Fruit fly (Drosophila melanogaster): ENCODE data around the gene CG3982.

CG3982 gene

DNA sequence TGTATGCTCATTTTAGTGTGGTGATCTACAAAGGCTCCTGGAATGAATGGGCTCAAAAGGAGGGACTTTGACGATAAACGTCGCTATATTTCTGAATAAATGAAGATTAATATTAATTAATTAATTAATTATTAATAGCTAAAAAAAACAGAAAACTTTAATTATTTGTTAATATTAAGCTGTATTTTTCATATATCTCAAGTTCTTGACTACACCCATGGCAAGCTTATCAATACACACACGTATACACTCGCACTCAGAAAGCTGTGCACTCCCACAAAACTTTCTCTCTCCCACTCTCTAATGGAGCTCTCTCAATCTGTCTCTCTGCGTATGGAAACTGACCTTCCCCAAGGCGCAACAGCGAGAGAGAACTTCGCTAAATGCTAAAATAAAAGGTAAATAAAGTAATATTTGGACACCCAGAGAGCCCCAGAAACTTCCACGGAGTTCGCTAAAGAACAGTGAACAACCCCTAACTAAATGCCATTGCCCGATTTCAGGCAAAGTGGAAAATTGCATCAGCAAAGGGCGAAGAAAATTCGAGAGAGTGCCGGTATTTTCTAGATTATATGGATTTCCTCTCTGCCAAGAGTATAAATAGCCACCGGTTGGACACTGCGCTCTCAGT lies 43.7 kb downstream of the CG3982 start (continued):
- TF ChIP-seq ranshi (GFP tag; IDR thresholded peaks at IDR 0.05) (peak; percentile 66), Bgb (GFP tag; IDR thresholded peaks at IDR 0.05; ENCODE audit: partially characterized antibody) (no peak; the same call in 1 of the 2 replicates), tio (GFP tag; optimal IDR thresholded peaks at IDR 0.05) (no peak), pnt (GFP tag; optimal IDR thresholded peaks at IDR 0.05) (no peak), jumu (GFP tag; optimal IDR thresholded peaks at IDR 0.05) (no peak), Dad (GFP tag; optimal IDR thresholded peaks at IDR 0.05) (no peak), Med (GFP tag) (peak; percentile 78), CG4617 (GFP tag; optimal IDR thresholded peaks at IDR 0.05; ENCODE audit: borderline replicate concordance) (no peak), sens (GFP tag) (peak; percentile 89), Deaf1 (tag; optimal IDR thresholded peaks at IDR 0.05) (no peak), CG6854 (GFP tag; optimal IDR thresholded peaks at IDR 0.05) (peak; percentile 66), CG2120 (GFP tag; optimal IDR thresholded peaks at IDR 0.05) (peak; percentile 71), CG8388 (GFP tag; optimal IDR thresholded peaks at IDR 0.05) (peak; percentile 67), fd102C (GFP tag; optimal IDR thresholded peaks at IDR 0.05) (no peak), CG1647 (GFP tag; optimal IDR thresholded peaks at IDR 0.05) (no peak), lmd (GFP tag; IDR thresholded peaks at IDR 0.05) (peak; percentile 75), CG2129 (GFP tag; IDR thresholded peaks at IDR 0.05; ENCODE audit: partially characterized antibody) (peak; percentile 23; the same call in 1 of the 2 replicates), Bdp1 (GFP tag; optimal IDR thresholded peaks at IDR 0.05) (no peak), cad (GFP tag; optimal IDR thresholded peaks at IDR 0.05) (no peak), ems (GFP tag; optimal IDR thresholded peaks at IDR 0.05) (no peak), CG8089 (GFP tag; optimal IDR thresholded peaks at IDR 0.05) (no peak), CG17328 (GFP tag; IDR thresholded peaks at IDR 0.05) (peak; percentile 81), CG30403 (GFP tag; optimal IDR thresholded peaks at IDR 0.05) (peak; percentile 67), yki (optimal IDR thresholded peaks at IDR 0.05) (peak; percentile 69), dati (GFP tag; IDR thresholded peaks at IDR 0.05) (no peak; the same call in 1 of the 2 replicates), CG8765 (GFP tag; IDR thresholded peaks at IDR 0.05) (no peak), dmrt11E (tag; optimal IDR thresholded peaks at IDR 0.05) (peak; percentile 33), CG13775 (GFP tag; optimal IDR thresholded peaks at IDR 0.05) (peak; percentile 56), tin (GFP tag; optimal IDR thresholded peaks at IDR 0.05) (peak; percentile 43), pb (GFP tag; optimal IDR thresholded peaks at IDR 0.05) (no peak), CG18476 (GFP tag; optimal IDR thresholded peaks at IDR 0.05) (peak; percentile 60), Dbx (GFP tag; IDR thresholded peaks at IDR 0.05) (peak; percentile 67; the same call in 2 of the 3 replicates), CG12659 (GFP tag; optimal IDR thresholded peaks at IDR 0.05) (peak; percentile 74), Ets97D (GFP tag; optimal IDR thresholded peaks at IDR 0.05) (no peak), CG8281 (tag; optimal IDR thresholded peaks at IDR 0.05) (peak; percentile 9), ro (GFP tag; IDR thresholded peaks at IDR 0.05) (peak; percentile 67; the same call in 1 of the 2 replicates), CG8944 (GFP tag; optimal IDR thresholded peaks at IDR 0.05) (no peak), az2 (GFP tag; optimal IDR thresholded peaks at IDR 0.05) (peak; percentile 66), D (optimal IDR thresholded peaks at IDR 0.05) (no peak), D (GFP tag; optimal IDR thresholded peaks at IDR 0.05) (peak; percentile 66), pros (GFP tag; optimal IDR thresholded peaks at IDR 0.05) (no peak), Six4 (GFP tag; optimal IDR thresholded peaks at IDR 0.05) (peak; percentile 43), fd96Cb (tag; optimal IDR thresholded peaks at IDR 0.05) (peak; percentile 61), Meics (GFP tag; optimal IDR thresholded peaks at IDR 0.05) (peak; percentile 71), BtbVII (GFP tag; optimal IDR thresholded peaks at IDR 0.05) (peak; percentile 73), vvl (GFP tag; IDR thresholded peaks at IDR 0.05) (peak; percentile 94), CG7556 (GFP tag; optimal IDR thresholded peaks at IDR 0.05) (peak; percentile 77), CG15479 (GFP tag; optimal IDR thresholded peaks at IDR 0.05) (peak; percentile 13), Ets65A (GFP tag) (no peak), Poxn (GFP tag; IDR thresholded peaks at IDR 0.05) (no peak), E2f2 (GFP tag; IDR thresholded peaks at IDR 0.05) (peak; percentile 41; the same call in 1 of the 2 replicates), onecut (GFP tag; IDR thresholded peaks at IDR 0.05) (peak; percentile 40)

All from whole organism, embryonic.